Fruit fly (Drosophila melanogaster) whole organism, embryonic: Measurements from ENCODE around the gene CG2955.

Experiments
- Adf1 ChIP-seq: fragments of 200-800 bp; sonication (Bioruptor generic); IDR thresholded peaks from 2 replicates; pipeline ENCODE4 v1.3.6; 2022; ENCODE audit warnings: missing biosample characterization, missing genetic modification characterization
- Atf-2 ChIP-seq: fragments of 200-800 bp; sonication (Bioruptor generic); optimal IDR thresholded peaks from 2 replicates; lab custom pipeline; 2016; ENCODE audit warnings: missing biosample characterization, missing genetic modification characterization
- B-H2 ChIP-seq: fragments of 200-800 bp; sonication (Bioruptor generic); optimal IDR thresholded peaks from 2 replicates; lab custom pipeline; 2018; ENCODE audit warnings: missing biosample characterization, mild to moderate bottlenecking, missing genetic modification characterization
- CG10209 ChIP-seq: fragments of 200-800 bp; sonication (Bioruptor generic); optimal IDR thresholded peaks from 3 replicates; lab custom pipeline; 2017; ENCODE audit warnings: missing biosample characterization, mild to moderate bottlenecking, missing genetic modification characterization, missing genetic modification reagents
- CG1024 ChIP-seq: fragments of 200-800 bp; sonication (Bioruptor generic); IDR thresholded peaks from 2 replicates; pipeline ENCODE4 v1.3.6; 2022; ENCODE audit warnings: missing biosample characterization, missing genetic modification characterization
- CG10274 ChIP-seq: fragments of 200-800 bp; sonication (Bioruptor generic); optimal IDR thresholded peaks from 3 replicates; lab custom pipeline; 2017; ENCODE audit warnings: missing biosample characterization, mild to moderate bottlenecking, missing genetic modification characterization
- CG10543 ChIP-seq: fragments of 200-800 bp; sonication (Bioruptor generic); optimal IDR thresholded peaks from 3 replicates; lab custom pipeline; 2017; ENCODE audit warnings: missing biosample characterization, mild to moderate bottlenecking, missing genetic modification characterization, moderate library complexity
- CG13123 ChIP-seq: fragments of 200-800 bp; sonication (Bioruptor generic); optimal IDR thresholded peaks from 2 replicates; lab custom pipeline; 2016; ENCODE audit warnings: missing biosample characterization, missing genetic modification characterization
- CG13296 ChIP-seq: fragments of 200-800 bp; sonication (Bioruptor generic); optimal IDR thresholded peaks from 3 replicates; lab custom pipeline; 2018; ENCODE audit warnings: missing biosample characterization, mild to moderate bottlenecking, missing genetic modification characterization
- CG15601 ChIP-seq: fragments of 200-800 bp; sonication (Bioruptor generic); optimal IDR thresholded peaks from 3 replicates; lab custom pipeline; 2019; ENCODE audit warnings: missing biosample characterization, mild to moderate bottlenecking, missing genetic modification characterization, moderate library complexity
- CG16779 ChIP-seq: fragments of 200-800 bp; sonication (Bioruptor generic); IDR thresholded peaks from 2 replicates; pipeline ENCODE4 v1.3.6; 2022; ENCODE audit warnings: missing biosample characterization, missing genetic modification characterization
- CG16863 ChIP-seq: fragments of 200-800 bp; sonication (Bioruptor generic); optimal IDR thresholded peaks from 3 replicates; lab custom pipeline; 2016; ENCODE audit warnings: missing biosample characterization, missing genetic modification characterization
- CG18764 ChIP-seq: fragments of 200-800 bp; sonication (Bioruptor generic); optimal IDR thresholded peaks from 3 replicates; lab custom pipeline; 2016; ENCODE audit warnings: missing biosample characterization, missing genetic modification characterization
- CG31388 ChIP-seq: fragments of 200-800 bp; sonication (Bioruptor generic); optimal IDR thresholded peaks from 2 replicates; lab custom pipeline; 2016; ENCODE audit warnings: missing biosample characterization, missing genetic modification characterization
- CG32767 ChIP-seq: fragments of 200-800 bp; sonication (Bioruptor generic); IDR thresholded peaks from 2 replicates; pipeline ENCODE4 v1.3.6; 2022; ENCODE audit warnings: missing biosample characterization, missing genetic modification characterization
- CG4360 ChIP-seq: fragments of 200-800 bp; sonication (Bioruptor generic); IDR thresholded peaks from 2 replicates; pipeline ENCODE4 v1.3.6; 2022; ENCODE audit warnings: missing biosample characterization, missing genetic modification characterization
- CG4404 ChIP-seq: fragments of 200-800 bp; sonication (Bioruptor generic); IDR thresholded peaks from 2 replicates; pipeline ENCODE4 v1.3.6; 2022; ENCODE audit warnings: missing biosample characterization, missing genetic modification characterization
- CG4424 ChIP-seq: fragments of 200-800 bp; sonication (Bioruptor generic); optimal IDR thresholded peaks from 3 replicates; lab custom pipeline; 2016; ENCODE audit warnings: missing biosample characterization, missing genetic modification characterization
- CG5953 ChIP-seq: fragments of 200-800 bp; sonication (Bioruptor generic); IDR thresholded peaks from 2 replicates; pipeline ENCODE4 v1.3.6; 2022; ENCODE audit warnings: missing biosample characterization, missing genetic modification characterization
- CG6272 ChIP-seq: fragments of 200-800 bp; sonication (Bioruptor generic); IDR thresholded peaks from 2 replicates; pipeline ENCODE4 v1.3.6; 2022; ENCODE audit warnings: missing biosample characterization, missing genetic modification characterization
- CG7357 ChIP-seq: fragments of 200-800 bp; sonication (Bioruptor generic); IDR thresholded peaks from 3 replicates; pipeline ENCODE4 v1.3.6; 2022; ENCODE audit warnings: missing biosample characterization, missing genetic modification characterization
- CG7839 ChIP-seq: fragments of 200-800 bp; sonication (Bioruptor generic); optimal IDR thresholded peaks from 3 replicates; lab custom pipeline; 2018; ENCODE audit warnings: missing biosample characterization, mild to moderate bottlenecking, missing genetic modification characterization, moderate library complexity
- CG7928 ChIP-seq: fragments of 200-800 bp; sonication (Bioruptor generic); optimal IDR thresholded peaks from 2 replicates; lab custom pipeline; 2017; ENCODE audit warnings: missing biosample characterization, mild to moderate bottlenecking, missing genetic modification characterization
- CG7987 ChIP-seq: fragments of 200-800 bp; sonication (Bioruptor generic); optimal IDR thresholded peaks from 2 replicates; lab custom pipeline; 2018; ENCODE audit warnings: missing biosample characterization, mild to moderate bottlenecking, missing genetic modification characterization, moderate library complexity
- Drgx ChIP-seq: fragments of 200-800 bp; sonication (Bioruptor generic); IDR thresholded peaks from 2 replicates; pipeline ENCODE4 v1.3.6; 2022; ENCODE audit warnings: missing biosample characterization, missing genetic modification characterization
- Ets65A ChIP-seq: fragments of 200-800 bp; sonication (Bioruptor generic); peaks from one replicate; lab custom pipeline; 2016; ENCODE audit warnings: missing biosample characterization, missing genetic modification characterization
- HLH54F ChIP-seq: fragments of 200-800 bp; sonication (Bioruptor generic); optimal IDR thresholded peaks from 3 replicates; lab custom pipeline; 2016; ENCODE audit warnings: missing biosample characterization, missing genetic modification characterization
- HmgD ChIP-seq: fragments of 200-800 bp; sonication (Bioruptor generic); optimal IDR thresholded peaks from 3 replicates; lab custom pipeline; 2016; ENCODE audit warnings: missing biosample characterization, missing genetic modification characterization
- Hr78 ChIP-seq, 2 experiments: fragments of 200-800 bp in 1 of 2; fragments of >200 bp in 1 of 2; sonication (Bioruptor generic) in 1 of 2; optimal IDR thresholded peaks; 2 replicates each; lab custom pipeline; 2017 to 2019; ENCODE audit warnings: missing biosample characterization in 2 of 2, missing genetic modification characterization in 2 of 2, mild to moderate bottlenecking in 1 of 2, moderate library complexity in 1 of 2
- Jarid2 ChIP-seq: fragments of 200-800 bp; sonication (Bioruptor generic); optimal IDR thresholded peaks from 3 replicates; lab custom pipeline; 2017; ENCODE audit warnings: mild to moderate bottlenecking, missing biosample characterization, missing genetic modification reagents, missing genetic modification characterization
- Mrtf ChIP-seq: fragments of 200-800 bp; sonication (Bioruptor generic); IDR thresholded peaks from 3 replicates; pipeline ENCODE4 v1.3.6; 2022; ENCODE audit warnings: missing biosample characterization, missing genetic modification characterization
- Oaz ChIP-seq: fragments of 200-800 bp; sonication (Bioruptor generic); IDR thresholded peaks from 2 replicates; pipeline ENCODE4 v1.3.6; 2022; ENCODE audit warnings: missing biosample characterization, missing genetic modification characterization
- Optix ChIP-seq: fragments of 200-800 bp; sonication (Bioruptor generic); IDR thresholded peaks from 3 replicates; pipeline ENCODE4 v1.3.6; 2022; ENCODE audit warnings: missing biosample characterization, missing genetic modification characterization
- Poxn ChIP-seq: fragments of 200-800 bp; sonication (Bioruptor generic); IDR thresholded peaks from 2 replicates; pipeline ENCODE4 v1.3.6; 2022; ENCODE audit warnings: missing biosample characterization, missing genetic modification characterization
- Rx ChIP-seq: fragments of 200-800 bp; sonication (Bioruptor generic); IDR thresholded peaks from 2 replicates; pipeline ENCODE4 v1.3.6; 2022; ENCODE audit warnings: missing biosample characterization, missing genetic modification characterization
- Trl ChIP-seq, 3 experiments: fragments of >200 bp in 2 of 3; fragments of 200-800 bp in 1 of 3; sonication (Bioruptor generic) in 1 of 3; optimal IDR thresholded peaks; 2 replicates in 1 of 3; 3 replicates in 2 of 3; lab custom pipeline; 2016 to 2017; ENCODE audit warnings: missing biosample characterization in 1 of 3, missing genetic modification characterization in 1 of 3
- Xbp1 ChIP-seq: fragments of 200-800 bp; sonication (Bioruptor generic); optimal IDR thresholded peaks from 3 replicates; lab custom pipeline; 2016; ENCODE audit warnings: missing biosample characterization, mild to moderate bottlenecking, missing genetic modification characterization
- cg ChIP-seq: fragments of 200-800 bp; sonication (Bioruptor generic); optimal IDR thresholded peaks from 3 replicates; lab custom pipeline; 2019; ENCODE audit warnings: missing biosample characterization, mild to moderate bottlenecking, missing genetic modification characterization, moderate library complexity
- dmrt11E ChIP-seq: fragments of 200-800 bp; sonication (Bioruptor generic); optimal IDR thresholded peaks from 3 replicates; lab custom pipeline; 2018; ENCODE audit warnings: missing biosample characterization, mild to moderate bottlenecking, missing genetic modification characterization, moderate library complexity
- dysf ChIP-seq: fragments of 200-800 bp; sonication (Bioruptor generic); IDR thresholded peaks from 3 replicates; pipeline ENCODE4 v1.3.6; 2022; ENCODE audit warnings: missing biosample characterization, missing genetic modification characterization
- eve ChIP-seq, 2 experiments: fragments of >200 bp; optimal IDR thresholded peaks; 2 replicates each; lab custom pipeline; 2017; ENCODE audit warnings: missing biosample characterization in 2 of 2, missing genetic modification characterization in 2 of 2
- grau ChIP-seq: fragments of 200-800 bp; optimal IDR thresholded peaks from 3 replicates; lab custom pipeline; 2019; ENCODE audit warnings: missing biosample characterization, mild to moderate bottlenecking, missing genetic modification characterization, moderate library complexity
- ham ChIP-seq: fragments of 200-800 bp; sonication (Bioruptor generic); IDR thresholded peaks from 2 replicates; pipeline ENCODE4 v1.3.6; 2022; ENCODE audit warnings: missing biosample characterization, missing genetic modification characterization
- sd ChIP-seq: fragments of 200-800 bp; sonication (Bioruptor generic); optimal IDR thresholded peaks from 3 replicates; lab custom pipeline; 2018; ENCODE audit warnings: missing biosample characterization, mild to moderate bottlenecking, missing genetic modification characterization, moderate library complexity
- stwl ChIP-seq: fragments of 200-800 bp; sonication (Bioruptor generic); optimal IDR thresholded peaks from 3 replicates; lab custom pipeline; 2018; ENCODE audit warnings: missing biosample characterization, mild to moderate bottlenecking, missing genetic modification characterization, moderate library complexity
- sug ChIP-seq: fragments of 200-800 bp; optimal IDR thresholded peaks from 2 replicates; lab custom pipeline; 2019; ENCODE audit warnings: missing biosample characterization, mild to moderate bottlenecking, missing genetic modification characterization, moderate library complexity
- tgo ChIP-seq: fragments of 200-800 bp; sonication (Bioruptor generic); IDR thresholded peaks from 3 replicates; pipeline ENCODE4 v1.3.6; 2022; ENCODE audit warnings: missing biosample characterization, missing genetic modification characterization
- toy ChIP-seq: fragments of 200-800 bp; sonication (Bioruptor generic); IDR thresholded peaks from 2 replicates; pipeline ENCODE4 v1.3.6; 2022; ENCODE audit warnings: missing biosample characterization, missing genetic modification characterization
- vnd ChIP-seq: fragments of 200-800 bp; sonication (Bioruptor generic); IDR thresholded peaks from 3 replicates; pipeline ENCODE4 v1.3.6; 2022; ENCODE audit warnings: missing biosample characterization, missing genetic modification characterization; ENCODE audit not compliant: partially characterized antibody
- wor ChIP-seq: fragments of 200-800 bp; sonication (Bioruptor generic); IDR thresholded peaks from 2 replicates; pipeline ENCODE4 v1.3.6; 2022; ENCODE audit warnings: missing biosample characterization, missing genetic modification characterization

CG2955 gene

DNA sequence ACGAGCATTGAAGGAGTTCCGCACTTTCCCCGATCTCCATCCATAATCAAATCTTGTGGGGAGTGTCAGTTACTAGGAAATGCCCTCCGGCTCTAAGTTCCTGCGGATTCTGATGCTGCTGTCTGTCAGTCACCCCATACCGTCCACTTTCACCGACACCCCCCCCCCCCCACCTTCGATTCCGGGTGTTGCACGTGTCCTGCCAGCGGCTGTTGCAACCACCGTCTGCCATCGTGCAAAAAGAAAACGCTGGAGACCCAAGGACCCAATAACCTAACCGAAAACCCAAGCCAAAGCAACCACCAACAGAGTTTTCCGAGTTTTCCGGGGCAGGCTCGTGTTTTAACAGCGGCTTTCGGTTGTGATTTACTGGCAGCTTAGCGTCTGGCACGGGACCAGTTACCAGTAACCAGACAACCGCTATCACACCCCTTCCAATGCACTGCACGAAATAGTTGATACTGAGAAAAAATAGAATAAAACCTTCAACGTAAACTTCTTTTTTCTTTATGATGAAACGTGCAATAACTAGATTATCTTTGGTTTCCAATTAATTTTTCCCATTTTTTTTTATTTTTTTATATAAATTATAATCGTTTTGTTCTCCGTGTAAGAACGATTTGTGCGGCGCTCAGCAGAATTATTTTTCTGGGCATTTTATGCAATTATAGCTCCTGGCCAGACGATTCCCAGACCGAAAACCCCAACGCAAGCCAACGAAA lies 24.3 kb upstream of the CG2955 start (continued):
- no peak for TF ChIP-seq CG32767 (GFP tag; lab: Robert Waterston, UW)
- TF ChIP-seq Rx (GFP tag; lab: Robert Waterston, UW), result 0 out of 2 replicates have a peak, but pooled peaks have one; percentile 40
- peak; percentile 57 for TF ChIP-seq CG10209
- TF ChIP-seq Oaz, result 0 out of 2 replicates have a peak, but pooled peaks have one; percentile 16
- no peak for TF ChIP-seq CG7987
- TF ChIP-seq vnd, result no peak
- no peak for TF ChIP-seq CG5953 (GFP tag; lab: Robert Waterston, UW)
- peak; percentile 80 for TF ChIP-seq dmrt11E (tag; lab: Kevin White, UChicago)
- TF ChIP-seq CG1024, result 0 out of 2 replicates have a peak, but pooled peaks have one; percentile 8
- no peak for TF ChIP-seq CG13123 (GFP tag; lab: Kevin White, UChicago)
- TF ChIP-seq toy, result no peak
- no peak for TF ChIP-seq Poxn
- TF ChIP-seq B-H2, result no peak
- peak; percentile 62 for TF ChIP-seq CG13296 (GFP tag; lab: Kevin White, UChicago)
- TF ChIP-seq CG4404 (GFP tag; lab: Robert Waterston, UW), result peak; percentile 35; the same call in 1 of the 2 replicates
- peak; percentile 46 for TF ChIP-seq tgo
- peak; percentile 5 for TF ChIP-seq sug (tag; lab: Kevin White, UChicago)
- no peak for TF ChIP-seq eve (GFP tag; optimal IDR thresholded peaks at IDR 0.05; lab: Kevin White, UChicago)
- peak; percentile 34; the same call in 1 of the 2 replicates for TF ChIP-seq CG6272 (GFP tag; lab: Robert Waterston, UW)
- peak; percentile 46; the same call in 2 of the 3 replicates for TF ChIP-seq dysf
- TF ChIP-seq CG16863 (GFP tag; lab: Kevin White, UChicago), result no peak
- peak; percentile 46 for TF ChIP-seq CG4360
- TF ChIP-seq Atf-2, result no peak
- TF ChIP-seq Optix (GFP tag; lab: Robert Waterston, UW), result no peak
- TF ChIP-seq Jarid2, result peak; percentile 11
- no peak for TF ChIP-seq Drgx (GFP tag; lab: Robert Waterston, UW)
- 0 out of 2 replicates have a peak, but pooled peaks have one; percentile 16 for TF ChIP-seq wor
- no peak for TF ChIP-seq Adf1 (GFP tag; lab: Robert Waterston, UW)
- no peak for TF ChIP-seq ham
- TF ChIP-seq HLH54F (GFP tag; lab: Kevin White, UChicago), result no peak
- TF ChIP-seq sd (tag; lab: Kevin White, UChicago), result no peak
- TF ChIP-seq Xbp1, result peak; percentile 55
- no peak for TF ChIP-seq CG31388 (GFP tag; lab: Kevin White, UChicago)
- TF ChIP-seq CG18764 (GFP tag; lab: Kevin White, UChicago), result peak; percentile 13
- no peak for TF ChIP-seq HmgD (GFP tag; lab: Kevin White, UChicago)
- TF ChIP-seq cg, result no peak
- no peak for TF ChIP-seq CG16779 (GFP tag; lab: Robert Waterston, UW)
- TF ChIP-seq grau (tag; lab: Kevin White, UChicago), result peak; percentile 55
- no peak for TF ChIP-seq CG10543 (GFP tag; lab: Kevin White, UChicago)
- no peak for TF ChIP-seq CG7357 (GFP tag; lab: Robert Waterston, UW)
- TF ChIP-seq Trl (optimal IDR thresholded peaks at IDR 0.05; lab: Kevin White, UChicago), result no peak
- peak; percentile 29 for TF ChIP-seq Trl (GFP tag; optimal IDR thresholded peaks at IDR 0.05; lab: Kevin White, UChicago)
- TF ChIP-seq CG10274 (GFP tag; lab: Kevin White, UChicago), result no peak
- peak; percentile 73 for TF ChIP-seq CG15601
- TF ChIP-seq Mrtf (GFP tag; lab: Robert Waterston, UW), result peak; percentile 25; the same call in 1 of the 3 replicates
- TF ChIP-seq CG7839, result peak; percentile 74
- no peak for TF ChIP-seq Hr78 (GFP tag; optimal IDR thresholded peaks at IDR 0.05; lab: Kevin White, UChicago)
- no peak for TF ChIP-seq CG7928 (GFP tag; lab: Kevin White, UChicago)
- no peak for TF ChIP-seq stwl (tag; lab: Kevin White, UChicago)
- TF ChIP-seq CG4424 (GFP tag; lab: Kevin White, UChicago), result peak; percentile 68
- peak; percentile 66 for TF ChIP-seq Ets65A (GFP tag; lab: Kevin White, UChicago)
